Fruit fly (Drosophila melanogaster) whole organism, embryonic: ENCODE measurements around the gene GstO2.
A peak's percentile ranks its signal among the peaks of the same experiment; 100 is the strongest.

Source experiments
- Bgb ChIP-seq: fragments of 200-800 bp; sonication (Bioruptor generic); IDR thresholded peaks from 2 replicates; pipeline ENCODE4 v1.3.6; 2022; ENCODE audit warnings: missing biosample characterization, missing genetic modification characterization; ENCODE audit not compliant: partially characterized antibody
- CG11085 ChIP-seq: fragments of 200-800 bp; sonication (Bioruptor generic); IDR thresholded peaks from 2 replicates; pipeline ENCODE4 v1.3.6; 2022; ENCODE audit warnings: missing biosample characterization, missing genetic modification characterization
- CG11504 ChIP-seq: fragments of 200-800 bp; sonication (Bioruptor generic); optimal IDR thresholded peaks from 3 replicates; lab custom pipeline; 2019; ENCODE audit warnings: missing biosample characterization, mild to moderate bottlenecking, missing genetic modification characterization, moderate library complexity
- CG13296 ChIP-seq: fragments of 200-800 bp; sonication (Bioruptor generic); optimal IDR thresholded peaks from 3 replicates; lab custom pipeline; 2018; ENCODE audit warnings: missing biosample characterization, mild to moderate bottlenecking, missing genetic modification characterization
- CG1529 ChIP-seq: fragments of 200-800 bp; sonication (Bioruptor generic); optimal IDR thresholded peaks from 3 replicates; lab custom pipeline; 2018; ENCODE audit warnings: missing biosample characterization, missing genetic modification characterization
- CG15696 ChIP-seq: fragments of 200-800 bp; sonication (Bioruptor generic); optimal IDR thresholded peaks from 2 replicates; lab custom pipeline; 2019; ENCODE audit warnings: missing biosample characterization, mild to moderate bottlenecking, missing genetic modification characterization, moderate library complexity
- CG16815 ChIP-seq: fragments of 200-800 bp; sonication (Bioruptor generic); optimal IDR thresholded peaks from 3 replicates; lab custom pipeline; 2017; ENCODE audit warnings: missing biosample characterization, mild to moderate bottlenecking, missing genetic modification characterization
- CG17328 ChIP-seq: fragments of 200-800 bp; sonication (Bioruptor generic); IDR thresholded peaks from 2 replicates; pipeline ENCODE4 v1.3.6; 2022; ENCODE audit warnings: missing biosample characterization, missing genetic modification characterization
- CG17359 ChIP-seq: fragments of 200-800 bp; sonication (Bioruptor generic); optimal IDR thresholded peaks from 3 replicates; lab custom pipeline; 2018; ENCODE audit warnings: missing biosample characterization, mild to moderate bottlenecking, missing genetic modification characterization, moderate library complexity
- CG17912 ChIP-seq: fragments of 200-800 bp; sonication (Bioruptor generic); optimal IDR thresholded peaks from 2 replicates; lab custom pipeline; 2018; ENCODE audit warnings: missing biosample characterization, mild to moderate bottlenecking, missing genetic modification characterization
- CG18599 ChIP-seq: fragments of 200-800 bp; sonication (Bioruptor generic); optimal IDR thresholded peaks from 3 replicates; lab custom pipeline; 2017; ENCODE audit warnings: missing biosample characterization, missing genetic modification characterization, mild to moderate bottlenecking, moderate library complexity, missing genetic modification reagents
- CG18619 ChIP-seq: fragments of 200-800 bp; sonication (Bioruptor generic); optimal IDR thresholded peaks from 3 replicates; lab custom pipeline; 2017; ENCODE audit warnings: missing biosample characterization, mild to moderate bottlenecking, missing genetic modification characterization
- CG2199 ChIP-seq: fragments of 200-800 bp; sonication (Bioruptor generic); IDR thresholded peaks from 3 replicates; pipeline ENCODE4 v1.3.6; 2022; ENCODE audit warnings: missing biosample characterization, missing genetic modification characterization
- CG3995 ChIP-seq: fragments of 200-800 bp; sonication (Bioruptor generic); optimal IDR thresholded peaks from 3 replicates; lab custom pipeline; 2016; ENCODE audit warnings: missing biosample characterization, missing genetic modification characterization
- CG4707 ChIP-seq: fragments of 200-800 bp; sonication (Bioruptor generic); optimal IDR thresholded peaks from 2 replicates; lab custom pipeline; 2018; ENCODE audit warnings: missing biosample characterization, mild to moderate bottlenecking, missing genetic modification characterization, moderate library complexity
- CG8765 ChIP-seq: fragments of 200-800 bp; sonication (Bioruptor generic); IDR thresholded peaks from 2 replicates; pipeline ENCODE4 v1.3.6; 2022; ENCODE audit warnings: missing biosample characterization, missing genetic modification characterization
- CrebB ChIP-seq: fragments of 200-800 bp; sonication (Bioruptor generic); optimal IDR thresholded peaks from 3 replicates; lab custom pipeline; 2018; ENCODE audit warnings: missing biosample characterization, mild to moderate bottlenecking, missing genetic modification characterization
- Deaf1 ChIP-seq: fragments of 200-800 bp; optimal IDR thresholded peaks from 3 replicates; lab custom pipeline; 2019; ENCODE audit warnings: missing biosample characterization, mild to moderate bottlenecking, missing genetic modification characterization, moderate library complexity
- Ets65A ChIP-seq: fragments of 200-800 bp; sonication (Bioruptor generic); peaks from one replicate; lab custom pipeline; 2016; ENCODE audit warnings: missing biosample characterization, missing genetic modification characterization
- GATAe ChIP-seq: fragments of 200-800 bp; sonication (Bioruptor generic); conservative IDR thresholded peaks from 2 replicates; pipeline ENCODE4 v1.3.6; 2022; ENCODE audit warnings: missing biosample characterization, missing genetic modification characterization
- Gsc ChIP-seq: fragments of 200-800 bp; sonication (Bioruptor generic); IDR thresholded peaks from 2 replicates; pipeline ENCODE4 v1.3.6; 2022; ENCODE audit warnings: missing biosample characterization, missing genetic modification characterization
- Hey ChIP-seq: fragments of 200-800 bp; sonication (Bioruptor generic); optimal IDR thresholded peaks from 3 replicates; lab custom pipeline; 2018; ENCODE audit warnings: missing biosample characterization, mild to moderate bottlenecking, missing genetic modification characterization
- Hmr ChIP-seq: fragments of 200-800 bp; sonication (Bioruptor generic); optimal IDR thresholded peaks from 3 replicates; lab custom pipeline; 2017; ENCODE audit warnings: mild to moderate bottlenecking, missing biosample characterization, missing genetic modification reagents, missing genetic modification characterization
- MTF-1 ChIP-seq: fragments of 200-800 bp; sonication (Bioruptor generic); optimal IDR thresholded peaks from 2 replicates; lab custom pipeline; 2018; ENCODE audit warnings: missing biosample characterization, mild to moderate bottlenecking, missing genetic modification characterization, borderline replicate concordance
- NC2α ChIP-seq: fragments of 200-800 bp; sonication (Bioruptor generic); optimal IDR thresholded peaks from 2 replicates; lab custom pipeline; 2016; ENCODE audit warnings: missing biosample characterization, missing genetic modification characterization
- Ptx1 ChIP-seq: fragments of 200-800 bp; sonication (Bioruptor generic); IDR thresholded peaks from 2 replicates; pipeline ENCODE4 v1.3.6; 2022; ENCODE audit warnings: missing biosample characterization, missing genetic modification characterization
- Scr ChIP-seq: fragments of 200-800 bp; sonication (Bioruptor generic); IDR thresholded peaks from 2 replicates; pipeline ENCODE4 v1.3.6; 2022; ENCODE audit warnings: missing biosample characterization, missing genetic modification characterization; ENCODE audit not compliant: partially characterized antibody
- TFAM ChIP-seq: fragments of 200-800 bp; sonication (Bioruptor generic); optimal IDR thresholded peaks from 2 replicates; lab custom pipeline; 2017; ENCODE audit warnings: missing biosample characterization, missing genetic modification characterization, inconsistent platforms
- br ChIP-seq: fragments of >200 bp; optimal IDR thresholded peaks from 2 replicates; lab custom pipeline; 2017
- chm ChIP-seq: fragments of 200-800 bp; sonication (Bioruptor generic); IDR thresholded peaks from 2 replicates; pipeline ENCODE4 v1.3.6; 2022; ENCODE audit warnings: missing biosample characterization, missing genetic modification characterization
- ci ChIP-seq: fragments of 200-800 bp; sonication (Bioruptor generic); IDR thresholded peaks from 3 replicates; pipeline ENCODE4 v1.3.6; 2022; ENCODE audit warnings: missing biosample characterization, missing genetic modification characterization
- hkb ChIP-seq, 2 experiments: fragments of 200-800 bp in 1 of 2; fragments of >200 bp in 1 of 2; sonication (Bioruptor generic) in 1 of 2; IDR thresholded peaks in 1 of 2; optimal IDR thresholded peaks in 1 of 2; 2 replicates each; pipeline versions ENCODE4 v1.3.6 to Lab custom; 2017 to 2022; ENCODE audit warnings: missing biosample characterization in 1 of 2, missing genetic modification characterization in 1 of 2
- inv ChIP-seq: fragments of 200-800 bp; sonication (Bioruptor generic); IDR thresholded peaks from 2 replicates; pipeline ENCODE4 v1.3.6; 2022; ENCODE audit warnings: missing biosample characterization, missing genetic modification characterization; ENCODE audit not compliant: partially characterized antibody
- jumu ChIP-seq: fragments of 200-800 bp; sonication (Bioruptor generic); optimal IDR thresholded peaks from 3 replicates; lab custom pipeline; 2016; ENCODE audit warnings: missing biosample characterization, missing genetic modification characterization
- kni ChIP-seq: fragments of 200-800 bp; sonication (Bioruptor generic); optimal IDR thresholded peaks from 3 replicates; lab custom pipeline; 2017; ENCODE audit warnings: mild to moderate bottlenecking, missing biosample characterization, missing genetic modification reagents, missing genetic modification characterization
- odd ChIP-seq: fragments of 200-800 bp; sonication (Bioruptor generic); optimal IDR thresholded peaks from 2 replicates; lab custom pipeline; 2017; ENCODE audit warnings: missing biosample characterization, mild to moderate bottlenecking, missing genetic modification characterization
- pita ChIP-seq: fragments of 200-800 bp; sonication (Bioruptor generic); optimal IDR thresholded peaks from 2 replicates; lab custom pipeline; 2017; ENCODE audit warnings: missing biosample characterization, mild to moderate bottlenecking, missing genetic modification characterization
- pnt ChIP-seq: fragments of 200-800 bp; sonication (Bioruptor generic); optimal IDR thresholded peaks from 3 replicates; lab custom pipeline; 2016; ENCODE audit warnings: missing biosample characterization, missing genetic modification characterization
- prd ChIP-seq, 3 experiments: fragments of >200 bp in 2 of 3; fragments of 200-800 bp in 1 of 3; sonication (Bioruptor generic) in 1 of 3; optimal IDR thresholded peaks in 2 of 3; IDR thresholded peaks in 1 of 3; 2 replicates in 2 of 3; 3 replicates in 1 of 3; pipeline versions ENCODE4 v1.3.6 to Lab custom; 2017 to 2022; ENCODE audit warnings: missing biosample characterization in 1 of 3, missing genetic modification characterization in 1 of 3
- pzg ChIP-seq: fragments of 200-800 bp; sonication (Bioruptor generic); optimal IDR thresholded peaks from 3 replicates; lab custom pipeline; 2018; ENCODE audit warnings: missing biosample characterization, mild to moderate bottlenecking, missing genetic modification characterization, moderate library complexity
- repo ChIP-seq: fragments of 200-800 bp; sonication (Bioruptor generic); optimal IDR thresholded peaks from 2 replicates; lab custom pipeline; 2016; ENCODE audit warnings: missing biosample characterization, missing genetic modification characterization
- rib ChIP-seq: fragments of 200-800 bp; sonication (Bioruptor generic); IDR thresholded peaks from 2 replicates; pipeline ENCODE4 v1.3.6; 2022; ENCODE audit warnings: missing biosample characterization, missing genetic modification characterization
- row ChIP-seq: fragments of 200-800 bp; sonication (Bioruptor generic); IDR thresholded peaks from 3 replicates; pipeline ENCODE4 v1.3.6; 2022; ENCODE audit warnings: missing biosample characterization, missing genetic modification characterization
- scrt ChIP-seq: fragments of 200-800 bp; sonication (Bioruptor generic); optimal IDR thresholded peaks from 2 replicates; lab custom pipeline; 2018; ENCODE audit warnings: missing biosample characterization, mild to moderate bottlenecking, missing genetic modification characterization, moderate library complexity
- sd ChIP-seq: fragments of 200-800 bp; sonication (Bioruptor generic); optimal IDR thresholded peaks from 3 replicates; lab custom pipeline; 2018; ENCODE audit warnings: missing biosample characterization, mild to moderate bottlenecking, missing genetic modification characterization, moderate library complexity
- sima ChIP-seq: fragments of 200-800 bp; sonication (Bioruptor generic); optimal IDR thresholded peaks from 2 replicates; lab custom pipeline; 2016; ENCODE audit warnings: missing biosample characterization, missing genetic modification characterization
- tap ChIP-seq: fragments of 200-800 bp; optimal IDR thresholded peaks from 3 replicates; lab custom pipeline; 2019; ENCODE audit warnings: missing biosample characterization, mild to moderate bottlenecking, missing genetic modification characterization, moderate library complexity
- usp ChIP-seq: fragments of >200 bp; optimal IDR thresholded peaks from 2 replicates; lab custom pipeline; 2017; ENCODE audit warnings: missing biosample characterization, missing genetic modification characterization
- vfl ChIP-seq: fragments of 200-800 bp; sonication (Bioruptor generic); optimal IDR thresholded peaks from 2 replicates; lab custom pipeline; 2016; ENCODE audit warnings: missing biosample characterization, missing genetic modification characterization
- vvl ChIP-seq: fragments of 200-800 bp; sonication (Bioruptor generic); IDR thresholded peaks from 2 replicates; pipeline ENCODE4 v1.3.6; 2022; ENCODE audit warnings: missing biosample characterization, missing genetic modification characterization
- zfh2 ChIP-seq: fragments of 200-800 bp; sonication (Bioruptor generic); optimal IDR thresholded peaks from 2 replicates; lab custom pipeline; 2016; ENCODE audit warnings: missing biosample characterization, missing genetic modification characterization

GstO2 gene

DNA sequence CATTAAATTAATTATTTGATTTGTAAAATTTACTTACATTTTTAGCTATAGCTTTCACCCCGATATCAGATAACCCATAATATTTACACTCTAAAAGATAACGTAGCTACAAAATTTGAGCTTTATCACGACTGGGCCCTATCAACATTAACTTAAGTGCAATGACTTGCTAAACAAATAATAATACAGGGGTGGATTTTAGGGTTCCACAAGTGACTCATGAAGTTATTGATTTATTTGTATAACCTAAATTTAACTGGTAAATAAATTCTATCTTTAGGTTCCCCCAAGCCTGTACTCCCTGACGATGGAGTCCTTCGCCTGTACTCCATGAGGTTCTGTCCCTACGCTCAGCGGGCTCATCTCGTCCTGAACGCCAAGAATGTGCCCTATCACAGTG is 4.1 kb downstream of the GstO2 start (continued):
- TF ChIP-seq CG11085 (GFP tag; lab: Robert Waterston, UW) (no peak), vfl (no peak), Gsc (GFP tag; lab: Robert Waterston, UW) (no peak), CG11504 (tag; lab: Kevin White, UChicago) (no peak), Bgb (GFP tag; lab: Robert Waterston, UW) (0 out of 2 replicates have a peak, but pooled peaks have one; percentile 11), sima (GFP tag; lab: Kevin White, UChicago) (no peak), chm (GFP tag; lab: Robert Waterston, UW) (no peak), CG13296 (peak; percentile 15), Ptx1 (GFP tag; lab: Robert Waterston, UW) (0 out of 2 replicates have a peak, but pooled peaks have one; percentile 9), CG2199 (no peak), CG16815 (GFP tag; lab: Kevin White, UChicago) (no peak), prd (optimal IDR thresholded peaks at IDR 0.05; lab: Kevin White, UChicago) (no peak), prd (GFP tag; IDR thresholded peaks at IDR 0.05; lab: Robert Waterston, UW) (no peak), repo (GFP tag; lab: Kevin White, UChicago) (no peak), MTF-1 (GFP tag; lab: Kevin White, UChicago) (no peak), tap (tag; lab: Kevin White, UChicago) (no peak), CG4707 (GFP tag; lab: Kevin White, UChicago) (no peak), pnt (GFP tag; lab: Kevin White, UChicago) (no peak), CG17359 (tag; lab: Kevin White, UChicago) (no peak), CG15696 (tag; lab: Kevin White, UChicago) (no peak), CG17912 (GFP tag; lab: Kevin White, UChicago) (no peak), pzg (GFP tag; lab: Kevin White, UChicago) (no peak), CG17328 (GFP tag; lab: Robert Waterston, UW) (no peak), pita (GFP tag; lab: Kevin White, UChicago) (no peak), Hey (no peak), br (lab: Kevin White, UChicago) (no peak), row (GFP tag; lab: Robert Waterston, UW) (peak; percentile 53; the same call in 2 of the 3 replicates), Ets65A (GFP tag; lab: Kevin White, UChicago) (no peak), TFAM (GFP tag; lab: Kevin White, UChicago) (no peak), ci (GFP tag; lab: Robert Waterston, UW) (peak; percentile 18; the same call in 1 of the 3 replicates), zfh2 (GFP tag; lab: Kevin White, UChicago) (no peak), hkb (optimal IDR thresholded peaks at IDR 0.05; lab: Kevin White, UChicago) (no peak), hkb (GFP tag; IDR thresholded peaks at IDR 0.05; lab: Robert Waterston, UW) (0 out of 2 replicates have a peak, but pooled peaks have one; percentile 15), CG3995 (GFP tag; lab: Kevin White, UChicago) (peak; percentile 69), vvl (no peak), CG8765 (GFP tag; lab: Robert Waterston, UW) (no peak), usp (no peak), Hmr (GFP tag; lab: Kevin White, UChicago) (no peak), CrebB (no peak), kni (GFP tag; lab: Kevin White, UChicago) (no peak), Deaf1 (tag; lab: Kevin White, UChicago) (no peak), NC2α (no peak), GATAe (peak; percentile 49; the same call in 1 of the 2 replicates), jumu (GFP tag; lab: Kevin White, UChicago) (no peak), rib (GFP tag; lab: Robert Waterston, UW) (no peak), inv (no peak), sd (tag; lab: Kevin White, UChicago) (peak; percentile 3), scrt (GFP tag; lab: Kevin White, UChicago) (no peak), CG18599 (GFP tag; lab: Kevin White, UChicago) (peak; percentile 29), CG1529 (GFP tag; lab: Kevin White, UChicago) (no peak), CG18619 (no peak), Scr (GFP tag; lab: Robert Waterston, UW) (no peak), odd (GFP tag; lab: Kevin White, UChicago) (no peak)
